Worm (Caenorhabditis elegans) whole organism, midembryonic: Measurements from ENCODE around the gene T19H12.2.

Experiments used
- T22C8.4 ChIP-seq: fragments of 200-800 bp; sonication (Bioruptor generic); IDR thresholded peaks from 2 replicates; pipeline ENCODE4 v1.3.6; 2022; ENCODE audit warnings: missing genetic modification characterization, missing compliant biosample characterization
- cog-1 ChIP-seq: sonication (generic microtip); optimal IDR thresholded peaks from 2 replicates; lab custom pipeline; 2016; ENCODE audit warnings: missing genetic modification characterization, missing compliant biosample characterization
- flt-1 ChIP-seq: fragments of 200-800 bp; sonication (Bioruptor generic); IDR thresholded peaks from 2 replicates; pipeline ENCODE4 v1.3.6; 2022; ENCODE audit warnings: missing genetic modification characterization, missing compliant biosample characterization
- med-1 ChIP-seq: sonication (generic microtip); optimal IDR thresholded peaks from 2 replicates; lab custom pipeline; 2017; ENCODE audit warnings: missing genetic modification characterization, mild to moderate bottlenecking, missing compliant biosample characterization, antibody characterized with exemption, missing genetic modification reagents; ENCODE audit not compliant: insufficient read depth
- ref-1 ChIP-seq: fragments of 200-800 bp; sonication (Bioruptor generic); conservative IDR thresholded peaks from 2 replicates; pipeline ENCODE4 v1.3.6; 2022; ENCODE audit warnings: missing genetic modification reagents, missing genetic modification characterization, missing compliant biosample characterization
- tab-1 ChIP-seq: fragments of 200-800 bp; sonication (Bioruptor generic); IDR thresholded peaks from 2 replicates; pipeline ENCODE4 v1.3.6; 2022; ENCODE audit warnings: missing genetic modification characterization, missing compliant biosample characterization
- ztf-23 ChIP-seq: fragments of 200-800 bp; sonication (Bioruptor generic); IDR thresholded peaks from 2 replicates; pipeline ENCODE4 v1.3.6; 2022; ENCODE audit warnings: missing genetic modification reagents, missing genetic modification characterization, missing compliant biosample characterization
- ztf-29 ChIP-seq: fragments of 200-800 bp; sonication (Bioruptor generic); IDR thresholded peaks from 2 replicates; pipeline ENCODE4 v1.3.6; 2022; ENCODE audit warnings: missing genetic modification reagents, missing genetic modification characterization, missing compliant biosample characterization

DNA sequence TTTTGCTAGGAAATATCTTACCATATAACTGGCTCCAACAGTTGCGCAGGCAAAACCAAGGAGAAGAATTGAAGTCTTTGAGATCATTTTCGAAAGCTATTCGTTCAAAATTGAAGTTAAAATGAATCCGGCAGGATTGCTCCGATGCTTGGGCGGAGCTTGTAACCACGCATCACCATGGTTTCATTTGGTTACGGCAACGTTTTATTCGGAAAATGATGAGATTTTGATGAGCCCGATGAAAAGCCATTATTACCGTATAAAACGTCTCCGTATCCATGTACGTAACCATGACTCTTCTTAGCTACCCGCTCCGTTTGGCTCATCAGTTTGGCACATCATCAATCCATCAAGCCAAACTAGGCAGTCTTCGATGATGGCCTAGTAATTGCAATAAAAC lies 49.0 kb upstream of the T19H12.2 start, which contains the start of gene cwp-1:
- TF ChIP-seq tab-1: no peak
- TF ChIP-seq ztf-23 (GFP tag; lab: Robert Waterston, UW): no peak
- TF ChIP-seq ztf-29 (GFP tag; lab: Robert Waterston, UW): no peak
- TF ChIP-seq T22C8.4 (GFP tag; lab: Robert Waterston, UW): no peak
- TF ChIP-seq cog-1 (tag; lab: Kevin White, UChicago): no peak
- TF ChIP-seq ref-1: no peak
- no peak for TF ChIP-seq flt-1 (GFP tag; lab: Robert Waterston, UW)
- no peak for TF ChIP-seq med-1 (GFP tag; lab: Kevin White, UChicago)
